Fruit fly (Drosophila melanogaster) whole organism, prepupa: ENCODE results near the gene CG43813.
A peak's percentile ranks its signal among the peaks of the same experiment; 100 is the strongest.

Source experiments
- Blimp-1 ChIP-seq: fragments of 200-800 bp; sonication (Bioruptor generic); optimal IDR thresholded peaks from 3 replicates; lab custom pipeline; 2017; ENCODE audit warnings: missing biosample characterization, missing genetic modification characterization, mild to moderate bottlenecking, moderate library complexity, missing genetic modification reagents
- CG10631 ChIP-seq: fragments of 200-800 bp; sonication (Bioruptor generic); optimal IDR thresholded peaks from 2 replicates; lab custom pipeline; 2016; ENCODE audit warnings: missing biosample characterization, missing genetic modification characterization
- CG11294 ChIP-seq: fragments of 200-800 bp; sonication (Bioruptor generic); IDR thresholded peaks from 2 replicates; pipeline ENCODE4 v1.3.6; 2022; ENCODE audit warnings: missing biosample characterization, missing genetic modification characterization
- CG15336 ChIP-seq: fragments of 200-800 bp; sonication (Bioruptor generic); IDR thresholded peaks from 2 replicates; pipeline ENCODE4 v1.3.6; 2022; ENCODE audit warnings: missing biosample characterization, missing genetic modification characterization
- CG16779 ChIP-seq: fragments of 200-800 bp; sonication (Bioruptor generic); optimal IDR thresholded peaks from 3 replicates; lab custom pipeline; 2017; ENCODE audit warnings: missing biosample characterization, mild to moderate bottlenecking, missing genetic modification characterization
- CG31627 ChIP-seq: fragments of 200-800 bp; sonication (Bioruptor generic); optimal IDR thresholded peaks from 3 replicates; lab custom pipeline; 2016; ENCODE audit warnings: missing biosample characterization, missing genetic modification characterization
- CG32006 ChIP-seq: fragments of 200-800 bp; sonication (Bioruptor generic); optimal IDR thresholded peaks from 3 replicates; lab custom pipeline; 2017; ENCODE audit warnings: missing biosample characterization, mild to moderate bottlenecking, missing genetic modification characterization
- CG3919 ChIP-seq: fragments of 200-800 bp; sonication (Bioruptor generic); optimal IDR thresholded peaks from 3 replicates; lab custom pipeline; 2016; ENCODE audit warnings: missing biosample characterization, missing genetic modification characterization
- CG6163 ChIP-seq: fragments of 200-800 bp; sonication (Bioruptor generic); IDR thresholded peaks from 3 replicates; pipeline ENCODE4 v1.3.6; 2022; ENCODE audit warnings: missing biosample characterization, missing genetic modification characterization
- CG6276 ChIP-seq: fragments of 200-800 bp; sonication (Bioruptor generic); optimal IDR thresholded peaks from 2 replicates; lab custom pipeline; 2017; ENCODE audit warnings: missing biosample characterization, mild to moderate bottlenecking, missing genetic modification characterization
- CG6792 ChIP-seq: fragments of 200-800 bp; sonication (Bioruptor generic); optimal IDR thresholded peaks from 3 replicates; lab custom pipeline; 2016; ENCODE audit warnings: missing biosample characterization, missing genetic modification characterization
- CG8119 ChIP-seq: fragments of 200-800 bp; sonication (Bioruptor generic); IDR thresholded peaks from 3 replicates; pipeline ENCODE4 v1.3.6; 2022; ENCODE audit warnings: missing biosample characterization, missing genetic modification characterization
- CG8319 ChIP-seq: fragments of 200-800 bp; sonication (Bioruptor generic); optimal IDR thresholded peaks from 3 replicates; lab custom pipeline; 2016; ENCODE audit warnings: missing biosample characterization, missing genetic modification characterization
- CG8632 ChIP-seq: fragments of 200-800 bp; sonication (Bioruptor generic); optimal IDR thresholded peaks from 3 replicates; lab custom pipeline; 2016; ENCODE audit warnings: missing biosample characterization, missing genetic modification characterization
- CG9139 ChIP-seq: fragments of 200-800 bp; sonication (Bioruptor generic); optimal IDR thresholded peaks from 3 replicates; lab custom pipeline; 2017; ENCODE audit warnings: missing biosample characterization, mild to moderate bottlenecking, missing genetic modification characterization
- Eip75B ChIP-seq: fragments of 200-800 bp; sonication (Bioruptor generic); optimal IDR thresholded peaks from 3 replicates; lab custom pipeline; 2016; ENCODE audit warnings: missing biosample characterization, missing genetic modification characterization
- Eip78C ChIP-seq: fragments of 200-800 bp; sonication (Bioruptor generic); peaks from one replicate; lab custom pipeline; 2016; ENCODE audit warnings: missing biosample characterization, missing genetic modification characterization
- Eip93F ChIP-seq: fragments of 200-800 bp; sonication (Bioruptor generic); optimal IDR thresholded peaks from 2 replicates; lab custom pipeline; 2016; ENCODE audit warnings: missing biosample characterization, mild to moderate bottlenecking, missing genetic modification characterization
- Ets21C ChIP-seq: fragments of 200-800 bp; sonication (Bioruptor generic); optimal IDR thresholded peaks from 3 replicates; lab custom pipeline; 2016; ENCODE audit warnings: missing biosample characterization, missing genetic modification characterization
- Ets96B ChIP-seq: fragments of 200-800 bp; optimal IDR thresholded peaks from 2 replicates; lab custom pipeline; 2019; ENCODE audit warnings: missing biosample characterization, mild to moderate bottlenecking, missing genetic modification characterization, moderate library complexity
- Gug ChIP-seq: fragments of 200-800 bp; sonication (Bioruptor generic); IDR thresholded peaks from 2 replicates; pipeline ENCODE4 v1.3.6; 2022; ENCODE audit warnings: missing biosample characterization, missing genetic modification characterization
- Hr38 ChIP-seq: sonication (Bioruptor generic); optimal IDR thresholded peaks from 2 replicates; lab custom pipeline; 2016; ENCODE audit warnings: missing biosample characterization, missing genetic modification characterization
- Hr39 ChIP-seq: fragments of 200-800 bp; sonication (Bioruptor generic); optimal IDR thresholded peaks from 2 replicates; lab custom pipeline; 2016; ENCODE audit warnings: missing biosample characterization, missing genetic modification characterization
- Lpt ChIP-seq: fragments of 200-800 bp; sonication (Bioruptor generic); optimal IDR thresholded peaks from 3 replicates; lab custom pipeline; 2016; ENCODE audit warnings: missing biosample characterization, missing genetic modification characterization
- Met ChIP-seq: fragments of 200-800 bp; sonication (Bioruptor generic); optimal IDR thresholded peaks from 3 replicates; lab custom pipeline; 2016; ENCODE audit warnings: missing biosample characterization, missing genetic modification characterization
- OdsH ChIP-seq: fragments of 200-800 bp; sonication (Bioruptor generic); optimal IDR thresholded peaks from 3 replicates; lab custom pipeline; 2016; ENCODE audit warnings: missing biosample characterization, missing genetic modification characterization
- Smox ChIP-seq: fragments of 200-800 bp; sonication (Bioruptor generic); optimal IDR thresholded peaks from 3 replicates; lab custom pipeline; 2016; ENCODE audit warnings: missing biosample characterization, missing genetic modification characterization
- Sox14 ChIP-seq: fragments of 200-800 bp; sonication (Bioruptor generic); optimal IDR thresholded peaks from 3 replicates; lab custom pipeline; 2016; ENCODE audit warnings: missing biosample characterization, missing genetic modification characterization
- Sox15 ChIP-seq: fragments of 200-800 bp; sonication (Bioruptor generic); optimal IDR thresholded peaks from 3 replicates; lab custom pipeline; 2016; ENCODE audit warnings: missing biosample characterization, missing genetic modification characterization
- acj6 ChIP-seq: fragments of 200-800 bp; sonication (Bioruptor generic); optimal IDR thresholded peaks from 3 replicates; lab custom pipeline; 2016; ENCODE audit warnings: missing biosample characterization, missing genetic modification characterization
- dsx ChIP-seq: fragments of 200-800 bp; optimal IDR thresholded peaks from 3 replicates; lab custom pipeline; 2019; ENCODE audit warnings: missing biosample characterization, mild to moderate bottlenecking, missing genetic modification characterization, moderate library complexity; ENCODE audit not compliant: poor library complexity, severe bottlenecking
- eg ChIP-seq: fragments of 200-800 bp; sonication (Bioruptor generic); IDR thresholded peaks from 3 replicates; pipeline ENCODE4 v1.3.6; 2022; ENCODE audit warnings: missing biosample characterization, missing genetic modification characterization
- esn ChIP-seq: fragments of 200-800 bp; sonication (Bioruptor generic); optimal IDR thresholded peaks from 2 replicates; lab custom pipeline; 2016; ENCODE audit warnings: missing biosample characterization, mild to moderate bottlenecking, missing genetic modification characterization, moderate library complexity
- fd59A ChIP-seq: fragments of 200-800 bp; sonication (Bioruptor generic); optimal IDR thresholded peaks from 2 replicates; lab custom pipeline; 2017; ENCODE audit warnings: missing biosample characterization, mild to moderate bottlenecking, missing genetic modification characterization, missing genetic modification reagents
- fd85E ChIP-seq: fragments of 200-800 bp; sonication (Bioruptor generic); optimal IDR thresholded peaks from 3 replicates; lab custom pipeline; 2016; ENCODE audit warnings: missing biosample characterization, missing genetic modification characterization
- salr ChIP-seq, 2 experiments: fragments of 200-800 bp; sonication (Bioruptor generic); optimal IDR thresholded peaks; 3 replicates each; lab custom pipeline; 2016 to 2018; ENCODE audit warnings: missing biosample characterization in 2 of 2, missing genetic modification characterization in 2 of 2, mild to moderate bottlenecking in 1 of 2
- spab ChIP-seq: fragments of 200-800 bp; sonication (Bioruptor generic); optimal IDR thresholded peaks from 2 replicates; lab custom pipeline; 2017; ENCODE audit warnings: missing biosample characterization, mild to moderate bottlenecking, missing genetic modification characterization, missing genetic modification reagents
- ss ChIP-seq, 2 experiments: fragments of 200-800 bp; sonication (Bioruptor generic); optimal IDR thresholded peaks; 2 replicates in 1 of 2; 3 replicates in 1 of 2; lab custom pipeline; 2017 to 2018; ENCODE audit warnings: mild to moderate bottlenecking in 2 of 2, missing biosample characterization in 2 of 2, missing genetic modification characterization in 2 of 2, moderate library complexity in 1 of 2
- topi ChIP-seq: fragments of 200-800 bp; sonication (Bioruptor generic); optimal IDR thresholded peaks from 3 replicates; lab custom pipeline; 2016; ENCODE audit warnings: missing biosample characterization, missing genetic modification characterization
- vri ChIP-seq: fragments of 200-800 bp; sonication (Bioruptor generic); optimal IDR thresholded peaks from 3 replicates; lab custom pipeline; 2016; ENCODE audit warnings: missing biosample characterization, mild to moderate bottlenecking, missing genetic modification characterization

CG43813 gene

dm6 chr2L:12365964-12366482 is 22.0 kb upstream of the CG43813 start (continued):
- TF ChIP-seq CG11294 (GFP tag; lab: Robert Waterston, UW): no peak
- TF ChIP-seq CG8632 (GFP tag; lab: Kevin White, UChicago): peak; percentile 34
- no peak for TF ChIP-seq Sox14 (GFP tag; lab: Kevin White, UChicago)
- peak; percentile 8 for TF ChIP-seq CG32006 (GFP tag; lab: Kevin White, UChicago)
- TF ChIP-seq OdsH: no peak
- no peak for TF ChIP-seq Eip75B (GFP tag; lab: Kevin White, UChicago)
- peak; percentile 67 for TF ChIP-seq eg (GFP tag; lab: Robert Waterston, UW)
- TF ChIP-seq Ets96B (tag; lab: Kevin White, UChicago): no peak
- peak; percentile 43 for TF ChIP-seq Lpt (GFP tag; lab: Kevin White, UChicago)
- TF ChIP-seq fd85E (GFP tag; lab: Kevin White, UChicago): no peak
- peak; percentile 33 for TF ChIP-seq vri
- TF ChIP-seq CG6163 (GFP tag; lab: Robert Waterston, UW): peak; percentile 59; the same call in 1 of the 3 replicates
- TF ChIP-seq salr (GFP tag; optimal IDR thresholded peaks at IDR 0.05; lab: Kevin White, UChicago): no peak
- TF ChIP-seq CG10631 (GFP tag; lab: Kevin White, UChicago): no peak
- TF ChIP-seq Smox (GFP tag; lab: Kevin White, UChicago): no peak
- no peak for TF ChIP-seq Blimp-1 (GFP tag; lab: Kevin White, UChicago)
- no peak for TF ChIP-seq fd59A (GFP tag; lab: Kevin White, UChicago)
- no peak for TF ChIP-seq dsx (GFP tag; lab: Kevin White, UChicago)
- peak; percentile 9 for TF ChIP-seq topi (GFP tag; lab: Kevin White, UChicago)
- no peak for TF ChIP-seq Ets21C
- TF ChIP-seq CG3919: no peak
- no peak for TF ChIP-seq esn (GFP tag; lab: Kevin White, UChicago)

- TF ChIP-seq CG11294 (GFP tag; lab: Robert Waterston, UW): peak; percentile 43; the same call in 1 of the 2 replicates
- TF ChIP-seq CG8319 (GFP tag; lab: Kevin White, UChicago): no peak
- TF ChIP-seq CG6792 (GFP tag; lab: Kevin White, UChicago): no peak
- peak; percentile 73 for TF ChIP-seq CG15336 (GFP tag; lab: Robert Waterston, UW)
- TF ChIP-seq Gug (GFP tag; lab: Robert Waterston, UW): 0 out of 2 replicates have a peak, but pooled peaks have one; percentile 9
- peak; percentile 38 for TF ChIP-seq CG32006 (GFP tag; lab: Kevin White, UChicago)
- peak; percentile 59; the same call in 2 of the 3 replicates for TF ChIP-seq eg (GFP tag; lab: Robert Waterston, UW)
- TF ChIP-seq CG8119 (GFP tag; lab: Robert Waterston, UW): peak; percentile 52; the same call in 2 of the 3 replicates
These were observed 20.0 kb upstream of the CG43813 start for dm6 chr2L:12364090-12364489.

- TF ChIP-seq Hr38 (GFP tag; lab: Kevin White, UChicago) (no peak), Eip78C (GFP tag; lab: Kevin White, UChicago) (peak; percentile 41), vri (no peak)
These were observed 19.1 kb upstream of the CG43813 start for dm6 chr2L:12363206-12363605.

- TF ChIP-seq ss (GFP tag; optimal IDR thresholded peaks at IDR 0.05; lab: Kevin White, UChicago) (no peak), Hr39 (GFP tag; lab: Kevin White, UChicago) (no peak), Met (GFP tag; lab: Kevin White, UChicago) (no peak), acj6 (GFP tag; lab: Kevin White, UChicago) (no peak), CG31627 (no peak), Lpt (GFP tag; lab: Kevin White, UChicago) (no peak), fd85E (GFP tag; lab: Kevin White, UChicago) (no peak), CG9139 (no peak), spab (GFP tag; lab: Kevin White, UChicago) (no peak), Ets21C (no peak), Smox (GFP tag; lab: Kevin White, UChicago) (no peak), CG6163 (GFP tag; lab: Robert Waterston, UW) (no peak), Sox15 (no peak), Eip93F (GFP tag; lab: Kevin White, UChicago) (no peak), CG15336 (GFP tag; lab: Robert Waterston, UW) (no peak), CG6276 (GFP tag; lab: Kevin White, UChicago) (no peak), CG10631 (GFP tag; lab: Kevin White, UChicago) (no peak), CG16779 (tag; lab: Kevin White, UChicago) (no peak), topi (GFP tag; lab: Kevin White, UChicago) (no peak), Sox14 (GFP tag; lab: Kevin White, UChicago) (no peak)
These were observed 12.1 kb upstream of the CG43813 start, which contains the start of gene CG17010 for dm6 chr2L:12356141-12356540. CG17010 (plus strand) TSS chr2L:12356441.
